Worm (Caenorhabditis elegans) whole organism, L4 larva: ENCODE results near the gene F39F10.5.
"Not testable (repeated sequence)": the region's sequence is repeated elsewhere in the genome, so short reads cannot be mapped to it uniquely, and the experiment has no call there.

ENCODE experiments used
- T26A8.4 ChIP-seq: fragments of 200-800 bp; sonication (Bioruptor generic); IDR thresholded peaks from 2 replicates; pipeline ENCODE4 v1.3.6; 2022; ENCODE audit warnings: missing genetic modification characterization, missing compliant biosample characterization
- Y48G9A.11 ChIP-seq: fragments of 200-800 bp; sonication (Bioruptor generic); IDR thresholded peaks from 2 replicates; pipeline ENCODE4 v1.3.6; 2022; ENCODE audit warnings: missing genetic modification reagents, missing genetic modification characterization, missing compliant biosample characterization
- aha-1 ChIP-seq: fragments of 150-350 bp; peaks from one replicate; lab custom pipeline; 2014; ENCODE audit warnings: missing biosample characterization, missing genetic modification characterization
- arid-1 ChIP-seq: fragments of 200-800 bp; sonication (Bioruptor generic); conservative IDR thresholded peaks from 2 replicates; pipeline ENCODE4 v1.3.6; 2022; ENCODE audit warnings: missing genetic modification reagents, missing genetic modification characterization, missing compliant biosample characterization
- ceh-20 ChIP-seq: fragments of 200-800 bp; sonication (Bioruptor generic); IDR thresholded peaks from 2 replicates; pipeline ENCODE4 v1.3.6; 2022; ENCODE audit warnings: missing genetic modification reagents, missing genetic modification characterization, missing compliant biosample characterization
- ceh-82 ChIP-seq: sonication (generic microtip); optimal IDR thresholded peaks from 2 replicates; lab custom pipeline; 2017; ENCODE audit warnings: missing biosample characterization, missing genetic modification characterization
- daf-12 ChIP-seq: fragments of 150-350 bp; optimal IDR thresholded peaks from 2 replicates; lab custom pipeline; 2014; ENCODE audit warnings: missing biosample characterization, missing genetic modification reagents, missing genetic modification characterization
- dmd-6 ChIP-seq: fragments of 200-800 bp; sonication (Bioruptor generic); IDR thresholded peaks from 2 replicates; pipeline ENCODE4 v1.3.6; 2022; ENCODE audit warnings: missing genetic modification reagents, missing genetic modification characterization, missing compliant biosample characterization
- dpl-1 ChIP-seq: fragments of 150-350 bp; optimal IDR thresholded peaks from 2 replicates; lab custom pipeline; 2014; ENCODE audit warnings: missing biosample characterization, missing genetic modification reagents, missing genetic modification characterization
- egl-43 ChIP-seq: fragments of 200-800 bp; sonication (Bioruptor generic); IDR thresholded peaks from 2 replicates; pipeline ENCODE4 v1.3.6; 2022; ENCODE audit warnings: missing genetic modification reagents, missing genetic modification characterization, missing compliant biosample characterization
- hif-1 ChIP-seq, 2 experiments: sonication (generic microtip); optimal IDR thresholded peaks; 2 replicates each; lab custom pipeline; 2016 to 2017; ENCODE audit warnings: missing compliant biosample characterization in 2 of 2, missing genetic modification characterization in 2 of 2, missing genetic modification reagents in 2 of 2, missing genotype in 2 of 2, mild to moderate bottlenecking in 1 of 2
- hlh-11 ChIP-seq: fragments of 200-800 bp; sonication (Bioruptor generic); optimal IDR thresholded peaks from 2 replicates; lab custom pipeline; 2018; ENCODE audit warnings: mild to moderate bottlenecking, missing genetic modification characterization, missing compliant biosample characterization
- hlh-30 ChIP-seq: sonication (generic microtip); optimal IDR thresholded peaks from 2 replicates; lab custom pipeline; 2017; ENCODE audit warnings: antibody characterized with exemption, mild to moderate bottlenecking, missing genetic modification characterization, missing compliant biosample characterization; ENCODE audit not compliant: insufficient read depth
- hmg-1.1 ChIP-seq: fragments of 200-800 bp; sonication (Bioruptor generic); IDR thresholded peaks from 2 replicates; pipeline ENCODE4 v1.3.6; 2022; ENCODE audit warnings: missing genetic modification reagents, missing genetic modification characterization, missing compliant biosample characterization
- jun-1 ChIP-seq: fragments of 150-350 bp; optimal IDR thresholded peaks from 2 replicates; lab custom pipeline; 2014; ENCODE audit warnings: missing biosample characterization, missing genetic modification reagents, missing genetic modification characterization
- lim-7 ChIP-seq: fragments of 200-800 bp; sonication (Bioruptor generic); IDR thresholded peaks from 2 replicates; pipeline ENCODE4 v1.3.6; 2022; ENCODE audit warnings: missing genetic modification characterization, missing compliant biosample characterization
- lir-3 ChIP-seq: sonication (generic microtip); optimal IDR thresholded peaks from 2 replicates; lab custom pipeline; 2016; ENCODE audit warnings: mild to moderate bottlenecking, missing genetic modification characterization, missing compliant biosample characterization
- madf-5 ChIP-seq, 2 experiments: fragments of 200-800 bp; sonication (Bioruptor generic); IDR thresholded peaks; 2 replicates each; pipeline ENCODE4 v1.3.6; 2022; ENCODE audit warnings: missing compliant biosample characterization in 2 of 2, missing genetic modification characterization in 2 of 2
- mdl-1 ChIP-seq, 2 experiments: fragments of 150-350 bp in 1 of 2; sonication (generic microtip) in 1 of 2; optimal IDR thresholded peaks; 2 replicates each; lab custom pipeline; 2014 to 2017; ENCODE audit warnings: missing biosample characterization in 2 of 2, missing genetic modification characterization in 2 of 2
- mxl-3 ChIP-seq: fragments of 200-800 bp; sonication (Bioruptor generic); optimal IDR thresholded peaks from 2 replicates; lab custom pipeline; 2018; ENCODE audit warnings: mild to moderate bottlenecking, missing genetic modification characterization, missing compliant biosample characterization
- nhr-11 ChIP-seq: fragments of 150-350 bp; optimal IDR thresholded peaks from 2 replicates; lab custom pipeline; 2014; ENCODE audit warnings: missing biosample characterization, missing genetic modification characterization
- nhr-237 ChIP-seq: sonication (generic microtip); optimal IDR thresholded peaks from 2 replicates; lab custom pipeline; 2017; ENCODE audit warnings: missing biosample characterization, missing genetic modification characterization
- nhr-25 ChIP-seq: sonication (generic microtip); optimal IDR thresholded peaks from 2 replicates; lab custom pipeline; 2017; ENCODE audit warnings: missing genetic modification characterization, mild to moderate bottlenecking, missing compliant biosample characterization, antibody characterized with exemption, moderate library complexity, borderline replicate concordance; ENCODE audit not compliant: insufficient read depth
- nhr-28 ChIP-seq: fragments of 150-350 bp; optimal IDR thresholded peaks from 2 replicates; lab custom pipeline; 2014; ENCODE audit warnings: missing biosample characterization, missing genetic modification characterization
- php-3 ChIP-seq: fragments of 200-800 bp; sonication (Bioruptor generic); IDR thresholded peaks from 2 replicates; pipeline ENCODE4 v1.3.6; 2022; ENCODE audit warnings: missing genetic modification reagents, missing genetic modification characterization, missing compliant biosample characterization
- rbr-2 ChIP-seq: sonication (generic microtip); optimal IDR thresholded peaks from 2 replicates; lab custom pipeline; 2016; ENCODE audit warnings: missing genotype, missing genetic modification characterization, missing compliant biosample characterization
- set-16 ChIP-seq: fragments of 200-800 bp; sonication (Bioruptor generic); IDR thresholded peaks from 2 replicates; pipeline ENCODE4 v1.3.6; 2022; ENCODE audit warnings: missing genetic modification reagents, missing genetic modification characterization, missing compliant biosample characterization
- snpc-1.2 ChIP-seq: fragments of 200-800 bp; sonication (Bioruptor generic); IDR thresholded peaks from 2 replicates; pipeline ENCODE4 v1.3.6; 2022; ENCODE audit warnings: missing genetic modification reagents, missing genetic modification characterization, missing compliant biosample characterization
- tra-1 ChIP-seq: fragments of 200-800 bp; sonication (Bioruptor generic); IDR thresholded peaks from 2 replicates; pipeline ENCODE4 v1.3.6; 2022; ENCODE audit warnings: missing genetic modification reagents, missing genetic modification characterization, missing compliant biosample characterization
- unc-62 ChIP-seq, 3 experiments: fragments of 150-350 bp in 1 of 3; sonication (generic microtip); optimal IDR thresholded peaks in 2 of 3; peaks in 1 of 3; 1 replicate in 1 of 3; 2 replicates in 2 of 3; lab custom pipeline; 2014 to 2017; ENCODE audit warnings: missing biosample characterization in 3 of 3, missing genetic modification characterization in 3 of 3, missing genetic modification reagents in 3 of 3, missing genotype in 1 of 3

Gene F39F10.5

ce11 chrX:16903619-16904018 is 9.9 kb downstream of the F39F10.5 start, which contains the start of gene F39F10.4:
TSS of gene F39F10.4 (minus strand) at chrX:16903719.
- TF ChIP-seq dmd-6 (GFP tag; lab: Robert Waterston, UW): no peak
- TF ChIP-seq ceh-82: no peak
- no peak for TF ChIP-seq nhr-25 (tag; lab: Kevin White, UChicago)
- no peak for TF ChIP-seq php-3 (GFP tag; lab: Robert Waterston, UW)
- no peak for TF ChIP-seq egl-43
- 0 out of 4 replicates have a peak, but pooled peaks of 1 of the 2 experiments have one; percentile 31 for TF ChIP-seq madf-5 (GFP tag; IDR thresholded peaks at IDR 0.05; lab: Robert Waterston, UW)
- TF ChIP-seq lim-7 (GFP tag; lab: Robert Waterston, UW): no peak

ce11 chrX:16902657-16903056 is 10.9 kb downstream of the F39F10.5 start:
- TF ChIP-seq nhr-28 (tag; lab: Kevin White, UChicago) (no peak), aha-1 (tag; lab: Kevin White, UChicago) (peak; percentile 70)

- TF ChIP-seq unc-62 (GFP tag; optimal IDR thresholded peaks at IDR 0.05 in 1 of 2; lab: Kevin White, UChicago) (peak in 1 of 2 experiments; percentile 90), set-16 (GFP tag; lab: Robert Waterston, UW) (peak; percentile 41; the same call in 1 of the 2 replicates), egl-43 (0 out of 2 replicates have a peak, but pooled peaks have one; percentile 28), arid-1 (GFP tag; lab: Robert Waterston, UW) (0 out of 2 replicates have a peak, but pooled peaks have one; percentile 27), nhr-25 (tag; lab: Kevin White, UChicago) (peak; percentile 42), T26A8.4 (GFP tag; lab: Robert Waterston, UW) (0 out of 2 replicates have a peak, but pooled peaks have one; percentile 31), ceh-20 (GFP tag; lab: Robert Waterston, UW) (0 out of 2 replicates have a peak, but pooled peaks have one; percentile 14), hlh-11 (peak; percentile 81), mdl-1 (tag; optimal IDR thresholded peaks at IDR 0.05; lab: Kevin White, UChicago) (peak; percentile 28 to 84), nhr-28 (tag; lab: Kevin White, UChicago) (peak; percentile 67), nhr-11 (tag; lab: Kevin White, UChicago) (peak; percentile 18), aha-1 (tag; lab: Kevin White, UChicago) (peak; percentile 53), php-3 (GFP tag; lab: Robert Waterston, UW) (0 out of 2 replicates have a peak, but pooled peaks have one; percentile 10), hif-1 (tag; optimal IDR thresholded peaks at IDR 0.05; lab: Kevin White, UChicago) (peak in 1 of 2 experiments; percentile 1), mxl-3 (peak; percentile 79), hmg-1.1 (GFP tag; lab: Robert Waterston, UW) (peak; percentile 77), hlh-30 (tag; lab: Kevin White, UChicago) (peak; percentile 96), dmd-6 (GFP tag; lab: Robert Waterston, UW) (peak; percentile 79), tra-1 (GFP tag; lab: Robert Waterston, UW) (peak; percentile 54; the same call in 1 of the 2 replicates)
- TF ChIP-seq unc-62 (tag; optimal IDR thresholded peaks at IDR 0.05; lab: Kevin White, UChicago): not testable (repeated sequence)
Observed at ce11 chrX:16901906-16902383, 11.6 kb downstream of the F39F10.5 start.

ce11 chrX:16894577-16894976 is 19.0 kb downstream of the F39F10.5 start, which contains the start of gene F39F10.2:
TSS of gene F39F10.2 (plus strand) at chrX:16894877.
- no peak for TF ChIP-seq tra-1 (GFP tag; lab: Robert Waterston, UW)
- TF ChIP-seq Y48G9A.11 (GFP tag; lab: Robert Waterston, UW): no peak
- TF ChIP-seq dpl-1: no peak
- no peak for TF ChIP-seq daf-12 (tag; lab: Kevin White, UChicago)
- no peak for TF ChIP-seq rbr-2 (tag; lab: Kevin White, UChicago)
- no peak for TF ChIP-seq snpc-1.2 (GFP tag; lab: Robert Waterston, UW)
- no peak for TF ChIP-seq lir-3 (tag; lab: Kevin White, UChicago)
- no peak for TF ChIP-seq hmg-1.1 (GFP tag; lab: Robert Waterston, UW)
- TF ChIP-seq hlh-30 (tag; lab: Kevin White, UChicago): no peak
- no peak for TF ChIP-seq nhr-237 (tag; lab: Kevin White, UChicago)
- TF ChIP-seq jun-1 (tag; lab: Kevin White, UChicago): no peak
